Worm (Caenorhabditis elegans) whole organism, late embryonic: Measurements from ENCODE around the gene glr-4.

ENCODE experiments used
- lin-11 ChIP-seq: fragments of 200-800 bp; sonication (Bioruptor generic); optimal IDR thresholded peaks from 2 replicates; lab custom pipeline; 2018; ENCODE audit warnings: mild to moderate bottlenecking, missing genetic modification characterization, missing compliant biosample characterization
- nhr-11 ChIP-seq: fragments of 150-350 bp; optimal IDR thresholded peaks from 2 replicates; lab custom pipeline; 2014; ENCODE audit warnings: missing biosample characterization, missing genetic modification characterization

- no peak for TF ChIP-seq nhr-11
- no peak for TF ChIP-seq lin-11 (tag; lab: Kevin White, UChicago)
Measured at ce11 chrII:7791408-7792050, 2.6 kb downstream of the glr-4 start.
